Worm (Caenorhabditis elegans) whole organism, L3 larva: ENCODE data around the gene oac-30.
A peak's percentile ranks its signal among the peaks of the same experiment; 100 is the strongest.

ENCODE experiments used
- R02D3.7 ChIP-seq: fragments of 150-350 bp; optimal IDR thresholded peaks from 2 replicates; lab custom pipeline; 2014; ENCODE audit warnings: missing biosample characterization, missing genetic modification characterization
- ZK546.5 ChIP-seq: sonication (generic microtip); optimal IDR thresholded peaks from 2 replicates; lab custom pipeline; 2017; ENCODE audit warnings: missing biosample characterization, missing genetic modification characterization
- aly-2 ChIP-seq: fragments of 150-350 bp; optimal IDR thresholded peaks from 2 replicates; lab custom pipeline; 2014; ENCODE audit warnings: missing biosample characterization, missing genetic modification characterization
- ama-1 ChIP-seq: fragments of 150-350 bp; optimal IDR thresholded peaks from 2 replicates; lab custom pipeline; 2018
- ceh-16 ChIP-seq: sonication (generic microtip); optimal IDR thresholded peaks from 2 replicates; lab custom pipeline; 2017; ENCODE audit warnings: missing biosample characterization, missing genetic modification characterization
- ceh-28 ChIP-seq: fragments of 150-350 bp; optimal IDR thresholded peaks from 2 replicates; lab custom pipeline; 2014; ENCODE audit warnings: missing biosample characterization, missing genetic modification reagents, missing genetic modification characterization
- ceh-82 ChIP-seq: fragments of 150-350 bp; optimal IDR thresholded peaks from 2 replicates; lab custom pipeline; 2014; ENCODE audit warnings: missing biosample characterization, missing genetic modification characterization
- ceh-9 ChIP-seq: sonication (generic microtip); optimal IDR thresholded peaks from 2 replicates; lab custom pipeline; 2018; ENCODE audit warnings: missing biosample characterization, missing genetic modification characterization
- daf-12 ChIP-seq: fragments of 150-350 bp; optimal IDR thresholded peaks from 2 replicates; lab custom pipeline; 2014; ENCODE audit warnings: missing biosample characterization, missing genetic modification reagents, missing genetic modification characterization
- egl-27 ChIP-seq: sonication (generic microtip); optimal IDR thresholded peaks from 4 replicates; lab custom pipeline; 2017; ENCODE audit warnings: missing biosample characterization, missing genetic modification reagents, missing genetic modification characterization
- egl-5 ChIP-seq: fragments of 150-350 bp; optimal IDR thresholded peaks from 2 replicates; lab custom pipeline; 2017; ENCODE audit warnings: missing biosample characterization, missing genetic modification reagents, missing genetic modification characterization, inconsistent platforms
- elt-1 ChIP-seq: fragments of 150-350 bp; optimal IDR thresholded peaks from 2 replicates; lab custom pipeline; 2014; ENCODE audit warnings: missing biosample characterization, missing genetic modification characterization
- elt-2 ChIP-seq: sonication (generic microtip); optimal IDR thresholded peaks from 2 replicates; lab custom pipeline; 2016; ENCODE audit warnings: missing genetic modification reagents, mild to moderate bottlenecking, missing genetic modification characterization, missing compliant biosample characterization
- elt-3 ChIP-seq, 3 experiments: fragments of 150-350 bp in 1 of 3; sonication (generic microtip) in 2 of 3; optimal IDR thresholded peaks; 2 replicates in 2 of 3; 4 replicates in 1 of 3; lab custom pipeline; 2014 to 2017; ENCODE audit warnings: missing biosample characterization in 3 of 3, missing genetic modification characterization in 3 of 3
- eor-1 ChIP-seq, 2 experiments: fragments of 150-350 bp; optimal IDR thresholded peaks; 2 replicates each; lab custom pipeline; 2014 to 2018; ENCODE audit warnings: missing biosample characterization in 2 of 2, missing genetic modification characterization in 2 of 2
- fkh-10 ChIP-seq: sonication (generic microtip); optimal IDR thresholded peaks from 2 replicates; lab custom pipeline; 2017; ENCODE audit warnings: missing biosample characterization, missing genetic modification reagents, missing genetic modification characterization
- fkh-2 ChIP-seq: fragments of 150-350 bp; optimal IDR thresholded peaks from 2 replicates; lab custom pipeline; 2014; ENCODE audit warnings: missing biosample characterization, missing genetic modification reagents, missing genetic modification characterization
- fos-1 ChIP-seq: fragments of 150-350 bp; optimal IDR thresholded peaks from 2 replicates; lab custom pipeline; 2014; ENCODE audit warnings: missing biosample characterization, missing genetic modification characterization
- hmg-11 ChIP-seq: sonication (generic microtip); optimal IDR thresholded peaks from 2 replicates; lab custom pipeline; 2016; ENCODE audit warnings: missing genetic modification characterization, missing compliant biosample characterization
- jun-1 ChIP-seq: fragments of 150-350 bp; optimal IDR thresholded peaks from 2 replicates; lab custom pipeline; 2014; ENCODE audit warnings: missing biosample characterization, missing genetic modification reagents, missing genetic modification characterization
- lin-15B ChIP-seq: fragments of 150-350 bp; optimal IDR thresholded peaks from 2 replicates; lab custom pipeline; 2014; ENCODE audit warnings: missing biosample characterization, missing genetic modification characterization
- lin-39 ChIP-seq: fragments of 150-350 bp; optimal IDR thresholded peaks from 2 replicates; lab custom pipeline; 2018; ENCODE audit warnings: missing biosample characterization, missing genetic modification reagents, missing genetic modification characterization
- lsy-12 ChIP-seq: sonication (generic microtip); optimal IDR thresholded peaks from 2 replicates; lab custom pipeline; 2016; ENCODE audit warnings: mild to moderate bottlenecking, missing genetic modification characterization, missing compliant biosample characterization
- mdl-1 ChIP-seq: fragments of 150-350 bp; optimal IDR thresholded peaks from 2 replicates; lab custom pipeline; 2014; ENCODE audit warnings: missing biosample characterization, missing genetic modification characterization
- mml-1 ChIP-seq: fragments of 150-350 bp; sonication (generic microtip); optimal IDR thresholded peaks from 3 replicates; lab custom pipeline; 2014; ENCODE audit warnings: missing biosample characterization, missing genetic modification characterization
- nfya-1 ChIP-seq: sonication (generic microtip); optimal IDR thresholded peaks from 2 replicates; lab custom pipeline; 2017; ENCODE audit warnings: missing genetic modification characterization, mild to moderate bottlenecking, missing compliant biosample characterization, antibody characterized with exemption, moderate library complexity; ENCODE audit not compliant: insufficient read depth
- nhr-11 ChIP-seq: fragments of 150-350 bp; optimal IDR thresholded peaks from 2 replicates; lab custom pipeline; 2014; ENCODE audit warnings: missing biosample characterization, missing genetic modification characterization
- nhr-12 ChIP-seq: fragments of 150-350 bp; optimal IDR thresholded peaks from 2 replicates; lab custom pipeline; 2014; ENCODE audit warnings: missing biosample characterization, missing genetic modification characterization
- nhr-23 ChIP-seq: fragments of 150-350 bp; optimal IDR thresholded peaks from 2 replicates; lab custom pipeline; 2014; ENCODE audit warnings: missing biosample characterization, missing genetic modification reagents, missing genetic modification characterization
- nhr-237 ChIP-seq: fragments of 150-350 bp; optimal IDR thresholded peaks from 2 replicates; lab custom pipeline; 2014; ENCODE audit warnings: missing biosample characterization, missing genetic modification characterization
- nhr-25 ChIP-seq: sonication (generic microtip); optimal IDR thresholded peaks from 2 replicates; lab custom pipeline; 2017; ENCODE audit warnings: missing biosample characterization, missing genetic modification characterization
- nhr-28 ChIP-seq: fragments of 150-350 bp; optimal IDR thresholded peaks from 2 replicates; lab custom pipeline; 2014; ENCODE audit warnings: missing biosample characterization, missing genetic modification characterization
- nhr-43 ChIP-seq: sonication (generic microtip); optimal IDR thresholded peaks from 2 replicates; lab custom pipeline; 2016; ENCODE audit warnings: mild to moderate bottlenecking, missing genetic modification characterization, missing compliant biosample characterization; ENCODE audit not compliant: poor library complexity, severe bottlenecking
- nhr-67 ChIP-seq: fragments of 150-350 bp; optimal IDR thresholded peaks from 2 replicates; lab custom pipeline; 2014; ENCODE audit warnings: missing biosample characterization, missing genetic modification characterization
- nhr-76 ChIP-seq: fragments of 150-350 bp; sonication (generic microtip); optimal IDR thresholded peaks from 5 replicates; lab custom pipeline; 2014; ENCODE audit warnings: missing biosample characterization, missing genetic modification characterization
- nhr-77 ChIP-seq: fragments of 150-350 bp; optimal IDR thresholded peaks from 2 replicates; lab custom pipeline; 2014; ENCODE audit warnings: missing biosample characterization, missing genetic modification characterization
- pha-4 ChIP-seq: fragments of 150-350 bp; optimal IDR thresholded peaks from 2 replicates; lab custom pipeline; 2014; ENCODE audit warnings: missing biosample characterization, missing genetic modification reagents, missing genetic modification characterization
- pqm-1 ChIP-seq: fragments of 150-350 bp; optimal IDR thresholded peaks from 2 replicates; lab custom pipeline; 2017; ENCODE audit warnings: missing biosample characterization, missing genetic modification characterization, inconsistent platforms
- sea-2 ChIP-seq: fragments of 150-350 bp; sonication (generic microtip); optimal IDR thresholded peaks from 4 replicates; lab custom pipeline; 2014; ENCODE audit warnings: missing biosample characterization, missing genetic modification reagents, missing genetic modification characterization
- skn-1 ChIP-seq: fragments of 150-350 bp; optimal IDR thresholded peaks from 2 replicates; lab custom pipeline; 2014; ENCODE audit warnings: missing biosample characterization, missing genetic modification characterization
- snpc-4 ChIP-seq: fragments of 150-350 bp; optimal IDR thresholded peaks from 2 replicates; lab custom pipeline; 2014; ENCODE audit warnings: missing biosample characterization, missing genetic modification characterization
- tbx-2 ChIP-seq: sonication (generic microtip); optimal IDR thresholded peaks from 2 replicates; lab custom pipeline; 2016; ENCODE audit warnings: mild to moderate bottlenecking, missing genetic modification characterization, missing compliant biosample characterization
- unc-39 ChIP-seq: sonication (generic microtip); optimal IDR thresholded peaks from 4 replicates; lab custom pipeline; 2017; ENCODE audit warnings: missing biosample characterization, missing genetic modification characterization
- unc-62 ChIP-seq: fragments of 150-350 bp; sonication (generic microtip); optimal IDR thresholded peaks from 4 replicates; lab custom pipeline; 2014; ENCODE audit warnings: missing biosample characterization, missing genetic modification reagents, missing genetic modification characterization
- zag-1 ChIP-seq: fragments of 150-350 bp; optimal IDR thresholded peaks from 2 replicates; lab custom pipeline; 2014; ENCODE audit warnings: missing biosample characterization, missing genetic modification characterization
- ztf-11 ChIP-seq: fragments of 150-350 bp; optimal IDR thresholded peaks from 2 replicates; lab custom pipeline; 2014; ENCODE audit warnings: missing biosample characterization, missing genetic modification characterization
- ztf-4 ChIP-seq: fragments of 150-350 bp; optimal IDR thresholded peaks from 2 replicates; lab custom pipeline; 2014; ENCODE audit warnings: missing biosample characterization, missing genetic modification characterization

oac-30 gene

ce11 chrII:1266790-1267189, at the start of gene oac-30:
Gene oac-30, minus strand, starts transcription at chrII:1266890.
- no peak for TF ChIP-seq ceh-9

DNA sequence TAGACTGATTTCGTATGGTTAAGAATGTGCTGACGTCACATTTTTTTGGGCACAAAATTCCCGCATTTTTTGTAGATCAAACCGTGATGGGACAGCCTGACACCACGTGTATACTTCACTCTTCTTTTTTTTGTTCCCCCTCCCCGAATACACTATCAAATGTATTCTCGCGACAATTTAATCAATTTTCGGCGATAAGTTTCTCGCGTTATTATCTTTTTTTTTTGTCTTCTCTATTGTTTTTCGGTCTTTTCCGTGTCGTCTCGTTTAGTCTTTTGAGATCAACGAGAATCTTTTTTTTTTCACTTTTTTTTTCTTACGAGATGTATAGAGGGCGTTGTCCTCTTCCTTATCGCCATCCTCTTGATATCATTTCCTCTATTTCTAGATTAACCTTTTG, 48.6 kb upstream of the oac-30 start:
- TF ChIP-seq elt-3 (tag; optimal IDR thresholded peaks at IDR 0.05; lab: Kevin White, UChicago) (peak in 1 of 3 experiments; percentile 5), elt-2 (peak; percentile 52), ama-1 (no peak), ceh-82 (no peak)

ce11 chrII:1309892-1310516, 43.3 kb upstream of the oac-30 start, which contains the start of the genes alh-6 and fcho-1:
Gene alh-6, minus strand, starts transcription at chrII:1310133.
Gene fcho-1, plus strand, starts transcription at chrII:1310515.
- no peak for TF ChIP-seq aly-2 (tag; lab: Kevin White, UChicago)
- TF ChIP-seq fkh-10 (GFP tag; lab: Kevin White, UChicago): no peak
- TF ChIP-seq egl-27: no peak
- peak; percentile 71 for TF ChIP-seq lin-15B
- no peak for TF ChIP-seq fkh-2 (tag; lab: Kevin White, UChicago)
- TF ChIP-seq skn-1 (tag; lab: Kevin White, UChicago): no peak
- no peak for TF ChIP-seq nhr-67 (tag; lab: Kevin White, UChicago)
- TF ChIP-seq elt-1 (tag; lab: Kevin White, UChicago): no peak
- TF ChIP-seq zag-1 (tag; lab: Kevin White, UChicago): no peak
- peak; percentile 13 for TF ChIP-seq lsy-12 (tag; lab: Kevin White, UChicago)
- peak; percentile 42 for TF ChIP-seq pha-4
- TF ChIP-seq sea-2 (GFP tag; lab: Kevin White, UChicago): no peak
- no peak for TF ChIP-seq nhr-23
- no peak for TF ChIP-seq ztf-11 (tag; lab: Kevin White, UChicago)
- TF ChIP-seq ZK546.5 (tag; lab: Kevin White, UChicago): no peak
- no peak for TF ChIP-seq daf-12
- no peak for TF ChIP-seq nhr-28 (tag; lab: Kevin White, UChicago)
- TF ChIP-seq nhr-77 (tag; lab: Kevin White, UChicago): no peak
- TF ChIP-seq nhr-25 (tag; lab: Kevin White, UChicago): no peak
- no peak for TF ChIP-seq ceh-28 (tag; lab: Kevin White, UChicago)
- TF ChIP-seq nhr-237 (tag; lab: Kevin White, UChicago): no peak
- TF ChIP-seq nfya-1 (tag; lab: Kevin White, UChicago): peak; percentile 46
- no peak for TF ChIP-seq nhr-11 (tag; lab: Kevin White, UChicago)
- no peak for TF ChIP-seq mml-1 (tag; lab: Kevin White, UChicago)
- no peak for TF ChIP-seq tbx-2
- no peak for TF ChIP-seq ceh-16 (tag; lab: Kevin White, UChicago)
- no peak for TF ChIP-seq elt-2
- TF ChIP-seq elt-3 (tag; optimal IDR thresholded peaks at IDR 0.05; lab: Kevin White, UChicago): no peak
- TF ChIP-seq lin-39 (tag; lab: Kevin White, UChicago): peak; percentile 58
- TF ChIP-seq pqm-1 (tag; lab: Kevin White, UChicago): no peak
- TF ChIP-seq ztf-4 (tag; lab: Kevin White, UChicago): no peak
- TF ChIP-seq ceh-9: no peak
- no peak for TF ChIP-seq egl-5 (tag; lab: Kevin White, UChicago)
- no peak for TF ChIP-seq unc-39 (tag; lab: Kevin White, UChicago)
- no peak for TF ChIP-seq nhr-43 (tag; lab: Kevin White, UChicago)
- no peak for TF ChIP-seq snpc-4 (tag; lab: Kevin White, UChicago)
- no peak for TF ChIP-seq unc-62 (GFP tag; lab: Kevin White, UChicago)
- TF ChIP-seq hmg-11 (tag; lab: Kevin White, UChicago): peak; percentile 14
- no peak for TF ChIP-seq R02D3.7 (tag; lab: Kevin White, UChicago)
- TF ChIP-seq ceh-82: no peak
- TF ChIP-seq jun-1 (tag; lab: Kevin White, UChicago): no peak
- TF ChIP-seq ama-1: peak; percentile 6
- TF ChIP-seq nhr-12: no peak
- no peak for TF ChIP-seq mdl-1
- TF ChIP-seq eor-1 (tag; optimal IDR thresholded peaks at IDR 0.05; lab: Kevin White, UChicago): no peak
- no peak for TF ChIP-seq fos-1 (tag; lab: Kevin White, UChicago)
- TF ChIP-seq nhr-76: no peak
